Fruit fly (Drosophila melanogaster): ENCODE measurements around the gene CG7251.
A peak's percentile ranks its signal among the peaks of the same experiment; 100 is the strongest.

Gene CG7251

DNA sequence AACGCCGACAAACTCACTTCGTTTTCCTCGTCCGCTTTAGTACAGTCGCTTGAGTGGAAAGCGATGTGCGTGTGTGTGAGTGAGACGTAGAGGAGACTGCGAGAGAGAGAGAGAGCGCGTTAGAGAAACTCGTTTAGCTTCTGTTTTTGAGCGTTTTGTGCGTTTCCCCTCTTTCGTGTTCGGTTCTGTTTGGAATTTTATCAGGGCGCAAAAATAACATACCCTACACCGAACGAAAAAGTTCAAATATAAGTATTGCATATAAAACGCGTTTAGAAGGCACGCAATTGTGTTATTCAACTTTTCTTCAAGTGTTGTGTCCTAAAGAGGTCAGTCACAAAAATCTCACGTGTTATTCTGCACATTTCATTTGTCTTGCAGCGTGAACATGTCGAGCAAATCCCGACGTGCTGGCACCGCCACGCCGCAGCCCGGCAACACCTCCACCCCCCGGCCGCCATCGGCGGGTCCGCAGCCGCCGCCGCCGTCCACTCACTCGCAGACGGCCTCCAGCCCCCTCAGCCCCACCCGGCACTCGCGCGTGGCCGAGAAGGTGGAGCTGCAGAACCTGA, 45.2 kb downstream of the CG7251 start:
- peak; percentile 54 for TF ChIP-seq svp (GFP tag)
- TF ChIP-seq topi (GFP tag; optimal IDR thresholded peaks at IDR 0.05), result peak; percentile 3
- peak; percentile 21 for TF ChIP-seq CG6792 (GFP tag; optimal IDR thresholded peaks at IDR 0.05)
- peak; percentile 55; the same call in 1 of the 3 replicates for TF ChIP-seq CG6163 (GFP tag; IDR thresholded peaks at IDR 0.05)
- TF ChIP-seq CG4318 (GFP tag; optimal IDR thresholded peaks at IDR 0.05), result no peak
- TF ChIP-seq dac (GFP tag; optimal IDR thresholded peaks at IDR 0.05), result peak; percentile 17
- TF ChIP-seq esn (GFP tag; optimal IDR thresholded peaks at IDR 0.05), result peak; percentile 24
- no peak for TF ChIP-seq CG32006 (GFP tag; optimal IDR thresholded peaks at IDR 0.05)
- TF ChIP-seq CG8119 (GFP tag; IDR thresholded peaks at IDR 0.05), result peak; percentile 64; the same call in 2 of the 3 replicates
- peak; percentile 2 for TF ChIP-seq CG3032 (tag; optimal IDR thresholded peaks at IDR 0.05)
- TF ChIP-seq Eip78C (GFP tag), result peak; percentile 73
- no peak for TF ChIP-seq salr (GFP tag; optimal IDR thresholded peaks at IDR 0.05)
- no peak for TF ChIP-seq Met (GFP tag; optimal IDR thresholded peaks at IDR 0.05)
- peak; percentile 34; the same call in 1 of the 2 replicates for TF ChIP-seq Gug (GFP tag; IDR thresholded peaks at IDR 0.05)
- TF ChIP-seq lz (GFP tag; optimal IDR thresholded peaks at IDR 0.05), result peak; percentile 28
- 0 out of 2 replicates have a peak, but pooled peaks have one; percentile 20 for TF ChIP-seq CG11294 (GFP tag; IDR thresholded peaks at IDR 0.05)
- TF ChIP-seq vri (GFP tag; optimal IDR thresholded peaks at IDR 0.05), result no peak
- peak; percentile 29 for TF ChIP-seq pdm3 (GFP tag; optimal IDR thresholded peaks at IDR 0.05)
- TF ChIP-seq CG31627 (GFP tag; optimal IDR thresholded peaks at IDR 0.05), result peak; percentile 13
- peak; percentile 32 for TF ChIP-seq Hr39 (GFP tag; optimal IDR thresholded peaks at IDR 0.05)
- no peak for TF ChIP-seq CG10631 (GFP tag; optimal IDR thresholded peaks at IDR 0.05)
- TF ChIP-seq CG6276 (GFP tag; optimal IDR thresholded peaks at IDR 0.05), result no peak
- peak; percentile 8 for TF ChIP-seq CG11762 (GFP tag; optimal IDR thresholded peaks at IDR 0.05; ENCODE audit: insufficient read depth)
- peak; percentile 11 for TF ChIP-seq Ets96B (tag; optimal IDR thresholded peaks at IDR 0.05)
- peak; percentile 27 for TF ChIP-seq Smox (GFP tag; optimal IDR thresholded peaks at IDR 0.05)
- no peak for TF ChIP-seq Sox14 (GFP tag; optimal IDR thresholded peaks at IDR 0.05)
- no peak for TF ChIP-seq Ets21C (GFP tag; optimal IDR thresholded peaks at IDR 0.05)
- peak; percentile 51 for TF ChIP-seq Eip75B (GFP tag; optimal IDR thresholded peaks at IDR 0.05)
- TF ChIP-seq CG15336 (GFP tag; IDR thresholded peaks at IDR 0.05), result peak; percentile 65
- no peak for TF ChIP-seq dsx (GFP tag; optimal IDR thresholded peaks at IDR 0.05; ENCODE audit: poor library complexity, severe bottlenecking)
- peak; percentile 76 for TF ChIP-seq eg (GFP tag; IDR thresholded peaks at IDR 0.05)
- TF ChIP-seq spab (GFP tag; optimal IDR thresholded peaks at IDR 0.05), result no peak
- TF ChIP-seq ss (GFP tag; optimal IDR thresholded peaks at IDR 0.05), result peak in 1 of 2 experiments; percentile 43
- TF ChIP-seq Lpt (GFP tag; optimal IDR thresholded peaks at IDR 0.05), result peak; percentile 42
- no peak for TF ChIP-seq Sox102F (GFP tag; optimal IDR thresholded peaks at IDR 0.05)
- TF ChIP-seq CG3919 (GFP tag; optimal IDR thresholded peaks at IDR 0.05), result no peak
- peak; percentile 33 for TF ChIP-seq cyc (GFP tag; optimal IDR thresholded peaks at IDR 0.05)
- no peak for TF ChIP-seq CG34406 (GFP tag; optimal IDR thresholded peaks at IDR 0.05)

DNA sequence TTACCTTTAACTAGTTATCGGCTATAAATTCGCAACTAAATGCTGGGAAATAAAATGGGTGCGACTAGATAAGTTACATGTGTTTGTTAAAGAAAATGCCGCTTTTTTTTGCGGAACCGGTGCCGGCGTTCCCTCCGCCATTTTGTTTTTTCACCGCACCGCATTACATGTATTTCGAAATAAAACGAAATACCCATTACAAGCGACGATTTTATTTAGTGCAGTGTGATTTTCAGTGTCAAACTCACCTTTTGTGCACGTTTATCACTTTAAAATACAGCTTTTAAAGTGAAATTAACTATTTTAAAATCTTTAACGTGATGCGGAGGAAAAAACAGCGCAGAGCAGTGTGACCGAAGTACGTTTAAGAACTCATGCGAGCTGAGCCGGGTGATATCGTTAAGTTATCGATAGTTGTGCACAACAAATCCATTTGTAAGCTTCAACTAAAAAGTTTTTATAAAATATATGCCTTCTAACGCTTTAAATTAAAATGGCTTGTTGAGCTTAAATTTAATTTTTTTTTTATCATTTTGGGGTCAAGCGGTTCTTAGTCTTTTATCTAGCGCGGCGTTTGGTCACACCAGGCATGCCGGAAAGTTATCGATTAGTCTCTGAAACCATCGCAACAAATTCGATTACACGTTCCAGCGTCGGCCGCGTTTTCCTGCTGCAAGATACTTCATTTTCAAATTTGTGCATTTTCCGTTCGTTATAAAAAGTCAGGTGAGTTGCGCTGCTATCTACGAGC, 46.1 kb downstream of the CG7251 start, which contains the start of the genes Hel25E and Lam:
Gene Hel25E (minus strand): TSS at position 380 of the 751 bp plus-strand sequence.
Gene Lam (plus strand): TSS at position 546 of the 751 bp plus-strand sequence.
- no peak for TF ChIP-seq CG11762 (GFP tag; optimal IDR thresholded peaks at IDR 0.05; ENCODE audit: insufficient read depth)
- no peak for TF ChIP-seq salr (GFP tag; optimal IDR thresholded peaks at IDR 0.05)
- TF ChIP-seq CG15336 (GFP tag; IDR thresholded peaks at IDR 0.05), result 0 out of 2 replicates have a peak, but pooled peaks have one; percentile 9
- TF ChIP-seq CG6792 (GFP tag; optimal IDR thresholded peaks at IDR 0.05), result no peak
- TF ChIP-seq achi (GFP tag; optimal IDR thresholded peaks at IDR 0.05), result no peak
- TF ChIP-seq dac (GFP tag; optimal IDR thresholded peaks at IDR 0.05), result no peak
- peak; percentile 10 for TF ChIP-seq CG3032 (tag; optimal IDR thresholded peaks at IDR 0.05)

Data from whole organism, prepupa.